Worm (Caenorhabditis elegans) whole organism, L4 larva: ENCODE results near the gene pitp-1.
A peak's percentile ranks its signal among the peaks of the same experiment; 100 is the strongest.

Source experiments
- F37D6.2 ChIP-seq: sonication (generic microtip); optimal IDR thresholded peaks from 2 replicates; lab custom pipeline; 2016; ENCODE audit warnings: mild to moderate bottlenecking, missing genetic modification characterization, missing compliant biosample characterization
- R02D3.7 ChIP-seq: fragments of 150-350 bp; sonication (generic microtip); optimal IDR thresholded peaks from 3 replicates; lab custom pipeline; 2014; ENCODE audit warnings: missing biosample characterization, missing genetic modification characterization
- Y105C5A.15 ChIP-seq: fragments of 200-800 bp; sonication (Bioruptor generic); IDR thresholded peaks from 2 replicates; pipeline ENCODE4 v1.3.6; 2022; ENCODE audit warnings: missing genetic modification characterization, missing compliant biosample characterization
- Y75B8A.6 ChIP-seq: fragments of 200-800 bp; sonication (Bioruptor generic); IDR thresholded peaks from 2 replicates; pipeline ENCODE4 v1.3.6; 2022; ENCODE audit warnings: missing genetic modification reagents, missing genetic modification characterization, missing compliant biosample characterization
- aly-2 ChIP-seq: sonication (generic microtip); optimal IDR thresholded peaks from 2 replicates; lab custom pipeline; 2018; ENCODE audit warnings: missing biosample characterization, missing genetic modification characterization
- ama-1 ChIP-seq: fragments of 150-350 bp; optimal IDR thresholded peaks from 2 replicates; lab custom pipeline; 2014; ENCODE audit warnings: inconsistent platforms, mixed read lengths
- arid-1 ChIP-seq: fragments of 200-800 bp; sonication (Bioruptor generic); conservative IDR thresholded peaks from 2 replicates; pipeline ENCODE4 v1.3.6; 2022; ENCODE audit warnings: missing genetic modification reagents, missing genetic modification characterization, missing compliant biosample characterization
- ceh-82 ChIP-seq: sonication (generic microtip); optimal IDR thresholded peaks from 2 replicates; lab custom pipeline; 2017; ENCODE audit warnings: missing biosample characterization, missing genetic modification characterization
- ces-1 ChIP-seq: fragments of 150-350 bp; sonication (generic microtip); optimal IDR thresholded peaks from 4 replicates; lab custom pipeline; 2014; ENCODE audit warnings: missing biosample characterization, missing genetic modification reagents, missing genetic modification characterization
- ctbp-1 ChIP-seq: fragments of 200-800 bp; sonication (Bioruptor generic); IDR thresholded peaks from 2 replicates; pipeline ENCODE4 v1.3.6; 2022; ENCODE audit warnings: missing genetic modification reagents, missing genetic modification characterization, missing compliant biosample characterization
- daf-16 ChIP-seq, 3 experiments: sonication (generic microtip); optimal IDR thresholded peaks; 2 replicates each; lab custom pipeline; 2016 to 2017; ENCODE audit warnings: missing genetic modification characterization in 3 of 3, missing genetic modification reagents in 3 of 3, mild to moderate bottlenecking in 2 of 3, missing compliant biosample characterization in 2 of 3, missing biosample characterization in 1 of 3, moderate library complexity in 1 of 3
- daf-19 ChIP-seq: fragments of 200-800 bp; sonication (Bioruptor generic); conservative IDR thresholded peaks from 2 replicates; pipeline ENCODE4 v1.3.6; 2022; ENCODE audit warnings: missing genetic modification characterization, missing compliant biosample characterization
- dmd-6 ChIP-seq: fragments of 200-800 bp; sonication (Bioruptor generic); IDR thresholded peaks from 2 replicates; pipeline ENCODE4 v1.3.6; 2022; ENCODE audit warnings: missing genetic modification reagents, missing genetic modification characterization, missing compliant biosample characterization
- dmd-8 ChIP-seq: fragments of 200-800 bp; sonication (Bioruptor generic); IDR thresholded peaks from 2 replicates; pipeline ENCODE4 v1.3.6; 2022; ENCODE audit warnings: missing genetic modification characterization, missing compliant biosample characterization
- dmd-9 ChIP-seq: fragments of 200-800 bp; sonication (Bioruptor generic); IDR thresholded peaks from 2 replicates; pipeline ENCODE4 v1.3.6; 2022; ENCODE audit warnings: missing genetic modification reagents, missing genetic modification characterization, missing compliant biosample characterization
- duxl-1 ChIP-seq: sonication (generic microtip); optimal IDR thresholded peaks from 2 replicates; lab custom pipeline; 2016; ENCODE audit warnings: mild to moderate bottlenecking, missing genetic modification characterization, moderate library complexity, missing compliant biosample characterization; ENCODE audit not compliant: poor library complexity
- dve-1 ChIP-seq: sonication (generic microtip); optimal IDR thresholded peaks from 2 replicates; lab custom pipeline; 2017; ENCODE audit warnings: antibody characterized with exemption, mild to moderate bottlenecking, missing genetic modification characterization, missing compliant biosample characterization; ENCODE audit not compliant: insufficient read depth
- egl-43 ChIP-seq: fragments of 200-800 bp; sonication (Bioruptor generic); IDR thresholded peaks from 2 replicates; pipeline ENCODE4 v1.3.6; 2022; ENCODE audit warnings: missing genetic modification reagents, missing genetic modification characterization, missing compliant biosample characterization
- fkh-10 ChIP-seq: fragments of 150-350 bp; optimal IDR thresholded peaks from 2 replicates; lab custom pipeline; 2014; ENCODE audit warnings: missing biosample characterization, missing genetic modification reagents, missing genetic modification characterization
- fos-1 ChIP-seq: fragments of 150-350 bp; optimal IDR thresholded peaks from 2 replicates; lab custom pipeline; 2014; ENCODE audit warnings: missing biosample characterization, missing genetic modification characterization
- hlh-11 ChIP-seq: fragments of 200-800 bp; sonication (Bioruptor generic); optimal IDR thresholded peaks from 2 replicates; lab custom pipeline; 2018; ENCODE audit warnings: mild to moderate bottlenecking, missing genetic modification characterization, missing compliant biosample characterization
- hlh-30 ChIP-seq: sonication (generic microtip); optimal IDR thresholded peaks from 2 replicates; lab custom pipeline; 2017; ENCODE audit warnings: antibody characterized with exemption, mild to moderate bottlenecking, missing genetic modification characterization, missing compliant biosample characterization; ENCODE audit not compliant: insufficient read depth
- hmg-1.1 ChIP-seq: fragments of 200-800 bp; sonication (Bioruptor generic); IDR thresholded peaks from 2 replicates; pipeline ENCODE4 v1.3.6; 2022; ENCODE audit warnings: missing genetic modification reagents, missing genetic modification characterization, missing compliant biosample characterization
- lim-7 ChIP-seq: fragments of 200-800 bp; sonication (Bioruptor generic); IDR thresholded peaks from 2 replicates; pipeline ENCODE4 v1.3.6; 2022; ENCODE audit warnings: missing genetic modification characterization, missing compliant biosample characterization
- lin-1 ChIP-seq: fragments of 200-800 bp; sonication (Bioruptor generic); IDR thresholded peaks from 2 replicates; pipeline ENCODE4 v1.3.6; 2022; ENCODE audit warnings: missing genetic modification reagents, missing genetic modification characterization, missing compliant biosample characterization
- lin-13 ChIP-seq: fragments of 150-350 bp; optimal IDR thresholded peaks from 2 replicates; lab custom pipeline; 2014; ENCODE audit warnings: missing biosample characterization, missing genetic modification reagents, missing genetic modification characterization
- lin-29 ChIP-seq: fragments of 200-800 bp; sonication (Bioruptor generic); IDR thresholded peaks from 2 replicates; pipeline ENCODE4 v1.3.6; 2022; ENCODE audit warnings: missing genetic modification reagents, missing genetic modification characterization, missing compliant biosample characterization
- lin-38 ChIP-seq: fragments of 200-800 bp; sonication (Bioruptor generic); IDR thresholded peaks from 2 replicates; pipeline ENCODE4 v1.3.6; 2022; ENCODE audit warnings: missing genetic modification reagents, missing genetic modification characterization, missing compliant biosample characterization
- lin-39 ChIP-seq: fragments of 150-350 bp; optimal IDR thresholded peaks from 2 replicates; lab custom pipeline; 2014; ENCODE audit warnings: missing biosample characterization, missing genetic modification reagents, missing genetic modification characterization
- madf-5 ChIP-seq, 2 experiments: fragments of 200-800 bp; sonication (Bioruptor generic); IDR thresholded peaks; 2 replicates each; pipeline ENCODE4 v1.3.6; 2022; ENCODE audit warnings: missing compliant biosample characterization in 2 of 2, missing genetic modification characterization in 2 of 2
- mes-2 ChIP-seq: sonication (generic microtip); optimal IDR thresholded peaks from 2 replicates; lab custom pipeline; 2016; ENCODE audit warnings: missing genotype, mild to moderate bottlenecking, missing genetic modification characterization, missing compliant biosample characterization; ENCODE audit not compliant: poor library complexity, severe bottlenecking
- mxl-2 ChIP-seq: fragments of 200-800 bp; sonication (Bioruptor generic); conservative IDR thresholded peaks from 2 replicates; pipeline ENCODE4 v1.3.6; 2022; ENCODE audit warnings: missing genetic modification reagents, missing genetic modification characterization, missing compliant biosample characterization
- nhr-10 ChIP-seq: fragments of 150-350 bp; optimal IDR thresholded peaks from 2 replicates; lab custom pipeline; 2014; ENCODE audit warnings: missing biosample characterization, missing genetic modification characterization
- nhr-111 ChIP-seq: fragments of 200-800 bp; sonication (Bioruptor generic); optimal IDR thresholded peaks from 2 replicates; lab custom pipeline; 2018; ENCODE audit warnings: mild to moderate bottlenecking, missing genetic modification characterization, missing compliant biosample characterization
- nhr-28 ChIP-seq: fragments of 150-350 bp; optimal IDR thresholded peaks from 2 replicates; lab custom pipeline; 2014; ENCODE audit warnings: missing biosample characterization, missing genetic modification characterization
- nhr-48 ChIP-seq: sonication (generic microtip); optimal IDR thresholded peaks from 2 replicates; lab custom pipeline; 2016; ENCODE audit warnings: mild to moderate bottlenecking, missing genetic modification characterization, missing compliant biosample characterization
- nhr-76 ChIP-seq: fragments of 150-350 bp; optimal IDR thresholded peaks from 2 replicates; lab custom pipeline; 2014; ENCODE audit warnings: missing biosample characterization, missing genetic modification characterization
- php-3 ChIP-seq: fragments of 200-800 bp; sonication (Bioruptor generic); IDR thresholded peaks from 2 replicates; pipeline ENCODE4 v1.3.6; 2022; ENCODE audit warnings: missing genetic modification reagents, missing genetic modification characterization, missing compliant biosample characterization
- saeg-2 ChIP-seq: fragments of 200-800 bp; sonication (Bioruptor generic); IDR thresholded peaks from 2 replicates; pipeline ENCODE4 v1.3.6; 2022; ENCODE audit warnings: missing genetic modification reagents, missing genetic modification characterization, missing compliant biosample characterization
- sdz-12 ChIP-seq: fragments of 200-800 bp; sonication (Bioruptor generic); optimal IDR thresholded peaks from 2 replicates; lab custom pipeline; 2018; ENCODE audit warnings: mild to moderate bottlenecking, missing genetic modification characterization, missing compliant biosample characterization
- skn-1 ChIP-seq: fragments of 150-350 bp; optimal IDR thresholded peaks from 2 replicates; lab custom pipeline; 2014; ENCODE audit warnings: missing biosample characterization, missing genetic modification characterization
- snpc-4 ChIP-seq: fragments of 150-350 bp; optimal IDR thresholded peaks from 2 replicates; lab custom pipeline; 2014; ENCODE audit warnings: missing biosample characterization, missing genetic modification characterization
- spr-1 ChIP-seq: sonication (generic microtip); optimal IDR thresholded peaks from 2 replicates; lab custom pipeline; 2016; ENCODE audit warnings: mild to moderate bottlenecking, missing genetic modification characterization, missing compliant biosample characterization
- spr-3 ChIP-seq: fragments of 200-800 bp; sonication (Bioruptor generic); optimal IDR thresholded peaks from 2 replicates; lab custom pipeline; 2018; ENCODE audit warnings: mild to moderate bottlenecking, missing genetic modification characterization, missing compliant biosample characterization
- tag-97 ChIP-seq: fragments of 200-800 bp; sonication (Bioruptor generic); IDR thresholded peaks from 2 replicates; pipeline ENCODE4 v1.3.6; 2022; ENCODE audit warnings: missing genetic modification characterization, missing compliant biosample characterization
- unc-39 ChIP-seq: sonication (generic microtip); optimal IDR thresholded peaks from 2 replicates; lab custom pipeline; 2017; ENCODE audit warnings: missing biosample characterization, missing genetic modification characterization
- vab-7 ChIP-seq: fragments of 200-800 bp; sonication (Bioruptor generic); IDR thresholded peaks from 2 replicates; pipeline ENCODE4 v1.3.6; 2022; ENCODE audit warnings: missing genetic modification reagents, missing genetic modification characterization, missing compliant biosample characterization
- zag-1 ChIP-seq: fragments of 150-350 bp; optimal IDR thresholded peaks from 2 replicates; lab custom pipeline; 2014; ENCODE audit warnings: missing biosample characterization, missing genetic modification characterization
- zfp-2 ChIP-seq: sonication (generic microtip); optimal IDR thresholded peaks from 2 replicates; lab custom pipeline; 2016; ENCODE audit warnings: mild to moderate bottlenecking, missing genetic modification characterization, missing compliant biosample characterization
- zip-11 ChIP-seq: fragments of 200-800 bp; sonication (Bioruptor generic); IDR thresholded peaks from 2 replicates; pipeline ENCODE4 v1.3.6; 2022; ENCODE audit warnings: missing genetic modification characterization, missing compliant biosample characterization
- ztf-7 ChIP-seq: fragments of 150-350 bp; optimal IDR thresholded peaks from 2 replicates; lab custom pipeline; 2014; ENCODE audit warnings: missing biosample characterization, missing genetic modification characterization

The pitp-1 gene

DNA sequence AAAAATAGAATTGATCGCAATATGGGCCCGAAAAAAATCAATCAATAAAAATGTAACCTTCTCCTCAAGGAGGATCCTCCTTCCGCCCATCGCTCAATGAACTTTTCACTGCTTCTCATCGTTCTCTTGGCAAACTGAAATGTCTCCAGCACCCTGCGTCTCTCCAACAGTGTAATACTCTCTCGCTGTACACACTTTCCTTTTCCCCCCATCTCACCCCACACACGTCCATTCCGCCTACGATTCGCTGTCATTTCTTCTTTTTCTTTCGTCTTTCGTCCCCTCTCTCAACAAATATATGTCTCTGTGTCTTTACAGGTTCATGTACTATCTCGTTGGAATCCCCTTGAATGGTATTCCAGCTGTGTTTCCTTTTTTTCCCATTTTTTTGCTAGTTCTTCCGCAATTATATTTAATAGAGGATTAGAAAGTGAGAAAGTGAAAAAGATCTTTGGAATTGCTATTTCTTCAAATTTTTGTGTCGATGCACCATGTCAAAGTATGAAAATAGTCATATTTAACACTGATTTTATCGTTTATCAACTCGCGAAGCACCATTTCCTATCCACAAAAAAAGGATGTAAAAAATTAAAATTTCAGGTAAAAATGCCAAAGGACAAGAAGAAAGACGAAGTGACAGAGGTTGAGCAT is 58.1 kb downstream of the pitp-1 start, which contains the start of gene rsu-1 (continued):
- TF ChIP-seq mes-2 (tag; lab: Kevin White, UChicago), result peak; percentile 73
- TF ChIP-seq php-3, result no peak
- TF ChIP-seq sdz-12 (GFP tag; lab: Kevin White, UChicago), result no peak
- peak in 1 of 2 experiments; percentile 8 for TF ChIP-seq daf-16 (GFP tag; optimal IDR thresholded peaks at IDR 0.05; lab: Kevin White, UChicago)
- TF ChIP-seq daf-16 (tag; optimal IDR thresholded peaks at IDR 0.05; lab: Kevin White, UChicago), result peak; percentile 49
- TF ChIP-seq lin-38 (GFP tag; lab: Robert Waterston, UW), result peak; percentile 41
- no peak for TF ChIP-seq Y105C5A.15 (GFP tag; lab: Robert Waterston, UW)
- no peak for TF ChIP-seq madf-5 (GFP tag; IDR thresholded peaks at IDR 0.05; lab: Robert Waterston, UW)
- TF ChIP-seq dmd-6, result peak; percentile 63
- peak; percentile 68 for TF ChIP-seq spr-1 (tag; lab: Kevin White, UChicago)
- no peak for TF ChIP-seq zfp-2 (tag; lab: Kevin White, UChicago)
- peak; percentile 8 for TF ChIP-seq lin-13 (GFP tag; lab: Kevin White, UChicago)
- peak; percentile 1 for TF ChIP-seq fkh-10 (GFP tag; lab: Kevin White, UChicago)
- no peak for TF ChIP-seq daf-19 (GFP tag; lab: Robert Waterston, UW)
- TF ChIP-seq nhr-48 (tag; lab: Kevin White, UChicago), result peak; percentile 67
- no peak for TF ChIP-seq vab-7 (GFP tag; lab: Robert Waterston, UW)
- TF ChIP-seq arid-1 (GFP tag; lab: Robert Waterston, UW), result 0 out of 2 replicates have a peak, but pooled peaks have one; percentile 35
- peak; percentile 70 for TF ChIP-seq dve-1
- TF ChIP-seq F37D6.2 (tag; lab: Kevin White, UChicago), result no peak
- TF ChIP-seq duxl-1 (tag; lab: Kevin White, UChicago), result peak; percentile 26
- no peak for TF ChIP-seq spr-3
- TF ChIP-seq ztf-7 (tag; lab: Kevin White, UChicago), result peak; percentile 8
- no peak for TF ChIP-seq unc-39 (tag; lab: Kevin White, UChicago)
- TF ChIP-seq dmd-8, result no peak
- no peak for TF ChIP-seq egl-43 (GFP tag; lab: Robert Waterston, UW)
- TF ChIP-seq lin-29 (GFP tag; lab: Robert Waterston, UW), result no peak
- TF ChIP-seq zip-11, result no peak
- TF ChIP-seq hlh-11 (tag; lab: Kevin White, UChicago), result peak; percentile 84
- TF ChIP-seq tag-97, result no peak
- TF ChIP-seq nhr-76, result no peak
- TF ChIP-seq dmd-9 (GFP tag; lab: Robert Waterston, UW), result no peak
- TF ChIP-seq fos-1 (tag; lab: Kevin White, UChicago), result no peak
- no peak for TF ChIP-seq nhr-111 (GFP tag; lab: Kevin White, UChicago)
- TF ChIP-seq nhr-10 (tag; lab: Kevin White, UChicago), result no peak
- no peak for TF ChIP-seq Y75B8A.6
- TF ChIP-seq hmg-1.1 (GFP tag; lab: Robert Waterston, UW), result peak; percentile 84
- TF ChIP-seq lin-39 (tag; lab: Kevin White, UChicago), result no peak
- no peak for TF ChIP-seq zag-1 (tag; lab: Kevin White, UChicago)
- no peak for TF ChIP-seq ama-1
- TF ChIP-seq skn-1 (tag; lab: Kevin White, UChicago), result no peak
- no peak for TF ChIP-seq snpc-4 (tag; lab: Kevin White, UChicago)
- TF ChIP-seq ces-1 (GFP tag; lab: Kevin White, UChicago), result no peak
- peak; percentile 86 for TF ChIP-seq nhr-28 (tag; lab: Kevin White, UChicago)
- no peak for TF ChIP-seq saeg-2 (GFP tag; lab: Robert Waterston, UW)
- TF ChIP-seq lin-1 (GFP tag; lab: Robert Waterston, UW), result no peak
- no peak for TF ChIP-seq R02D3.7 (tag; lab: Kevin White, UChicago)
- TF ChIP-seq ceh-82, result no peak
- TF ChIP-seq ctbp-1 (GFP tag; lab: Robert Waterston, UW), result no peak
- TF ChIP-seq hlh-30 (tag; lab: Kevin White, UChicago), result peak; percentile 10
- no peak for TF ChIP-seq lim-7 (GFP tag; lab: Robert Waterston, UW)
- no peak for TF ChIP-seq mxl-2 (GFP tag; lab: Robert Waterston, UW)
- TF ChIP-seq aly-2 (tag; lab: Kevin White, UChicago), result no peak
